Worm (Caenorhabditis elegans): ENCODE measurements around the gene tra-1.

- TF ChIP-seq him-1 (tag; optimal IDR thresholded peaks at IDR 0.05) (no peak), dao-5 (tag; optimal IDR thresholded peaks at IDR 0.05) (no peak)
Measured at ce11 chrIII:11129363-11129762, 65.6 kb downstream of the tra-1 start.

Data from whole organism, L4/young adult.